Fruit fly (Drosophila melanogaster) whole organism, embryonic: ENCODE data around the gene Srp19.
A peak's percentile ranks its signal among the peaks of the same experiment; 100 is the strongest.

Source experiments
- Antp ChIP-seq: fragments of 200-800 bp; sonication (Bioruptor generic); optimal IDR thresholded peaks from 3 replicates; lab custom pipeline; 2016; ENCODE audit warnings: missing biosample characterization, missing genetic modification characterization
- CG10431 ChIP-seq: fragments of 200-800 bp; sonication (Bioruptor generic); optimal IDR thresholded peaks from 3 replicates; lab custom pipeline; 2018; ENCODE audit warnings: missing biosample characterization, mild to moderate bottlenecking, missing genetic modification characterization
- CG10462 ChIP-seq: fragments of 200-800 bp; sonication (Bioruptor generic); optimal IDR thresholded peaks from 2 replicates; lab custom pipeline; 2016; ENCODE audit warnings: missing biosample characterization, missing genetic modification characterization
- CG10979 ChIP-seq: fragments of 200-800 bp; sonication (Bioruptor generic); optimal IDR thresholded peaks from 2 replicates; lab custom pipeline; 2018; ENCODE audit warnings: missing biosample characterization, mild to moderate bottlenecking, missing genetic modification characterization, moderate library complexity
- CG12104 ChIP-seq: fragments of 200-800 bp; sonication (Bioruptor generic); optimal IDR thresholded peaks from 3 replicates; lab custom pipeline; 2016; ENCODE audit warnings: missing biosample characterization, missing genetic modification characterization
- CG12155 ChIP-seq: fragments of 200-800 bp; sonication (Bioruptor generic); optimal IDR thresholded peaks from 3 replicates; lab custom pipeline; 2016; ENCODE audit warnings: missing biosample characterization, missing genetic modification characterization
- CG12219 ChIP-seq: fragments of 200-800 bp; sonication (Bioruptor generic); optimal IDR thresholded peaks from 3 replicates; lab custom pipeline; 2018; ENCODE audit warnings: missing biosample characterization, mild to moderate bottlenecking, missing genetic modification characterization
- CG15269 ChIP-seq: fragments of 200-800 bp; sonication (Bioruptor generic); optimal IDR thresholded peaks from 2 replicates; lab custom pipeline; 2018; ENCODE audit warnings: missing biosample characterization, mild to moderate bottlenecking, missing genetic modification characterization, moderate library complexity
- CG1603 ChIP-seq: fragments of 200-800 bp; sonication (Bioruptor generic); optimal IDR thresholded peaks from 2 replicates; lab custom pipeline; 2019; ENCODE audit warnings: missing biosample characterization, mild to moderate bottlenecking, missing genetic modification characterization, moderate library complexity
- CG17359 ChIP-seq: fragments of 200-800 bp; sonication (Bioruptor generic); optimal IDR thresholded peaks from 3 replicates; lab custom pipeline; 2018; ENCODE audit warnings: missing biosample characterization, mild to moderate bottlenecking, missing genetic modification characterization, moderate library complexity
- CG30403 ChIP-seq: fragments of 200-800 bp; sonication (Bioruptor generic); optimal IDR thresholded peaks from 3 replicates; lab custom pipeline; 2016; ENCODE audit warnings: missing biosample characterization, missing genetic modification characterization
- CG3163 ChIP-seq: fragments of 200-800 bp; sonication (Bioruptor generic); optimal IDR thresholded peaks from 3 replicates; lab custom pipeline; 2016; ENCODE audit warnings: missing biosample characterization, missing genetic modification characterization
- CG3281 ChIP-seq: fragments of 200-800 bp; sonication (Bioruptor generic); optimal IDR thresholded peaks from 3 replicates; lab custom pipeline; 2017; ENCODE audit warnings: missing biosample characterization, mild to moderate bottlenecking, missing genetic modification characterization
- CG34376 ChIP-seq: fragments of 200-800 bp; sonication (Bioruptor generic); optimal IDR thresholded peaks from 2 replicates; lab custom pipeline; 2018; ENCODE audit warnings: missing biosample characterization, mild to moderate bottlenecking, missing genetic modification characterization
- CG4820 ChIP-seq: fragments of 200-800 bp; sonication (Bioruptor generic); optimal IDR thresholded peaks from 3 replicates; lab custom pipeline; 2016; ENCODE audit warnings: missing biosample characterization, missing genetic modification characterization
- CG5245 ChIP-seq: fragments of 200-800 bp; sonication (Bioruptor generic); optimal IDR thresholded peaks from 3 replicates; lab custom pipeline; 2016; ENCODE audit warnings: missing biosample characterization, missing genetic modification characterization
- CG7839 ChIP-seq: fragments of 200-800 bp; sonication (Bioruptor generic); optimal IDR thresholded peaks from 3 replicates; lab custom pipeline; 2018; ENCODE audit warnings: missing biosample characterization, mild to moderate bottlenecking, missing genetic modification characterization, moderate library complexity
- CG7987 ChIP-seq: fragments of 200-800 bp; sonication (Bioruptor generic); optimal IDR thresholded peaks from 2 replicates; lab custom pipeline; 2018; ENCODE audit warnings: missing biosample characterization, mild to moderate bottlenecking, missing genetic modification characterization, moderate library complexity
- CG8765 ChIP-seq: fragments of 200-800 bp; sonication (Bioruptor generic); IDR thresholded peaks from 2 replicates; pipeline ENCODE4 v1.3.6; 2022; ENCODE audit warnings: missing biosample characterization, missing genetic modification characterization
- CG9932 ChIP-seq: fragments of 200-800 bp; sonication (Bioruptor generic); IDR thresholded peaks from 2 replicates; pipeline ENCODE4 v1.3.6; 2022; ENCODE audit warnings: missing biosample characterization, missing genetic modification characterization
- Deaf1 ChIP-seq: fragments of 200-800 bp; optimal IDR thresholded peaks from 3 replicates; lab custom pipeline; 2019; ENCODE audit warnings: missing biosample characterization, mild to moderate bottlenecking, missing genetic modification characterization, moderate library complexity
- Fer1 ChIP-seq: fragments of 200-800 bp; sonication (Bioruptor generic); optimal IDR thresholded peaks from 2 replicates; lab custom pipeline; 2017; ENCODE audit warnings: missing biosample characterization, mild to moderate bottlenecking, missing genetic modification characterization
- HLH3B ChIP-seq: fragments of 200-800 bp; sonication (Bioruptor generic); IDR thresholded peaks from 2 replicates; pipeline ENCODE4 v1.3.6; 2022; ENCODE audit warnings: missing biosample characterization, missing genetic modification characterization
- Med ChIP-seq: fragments of 200-800 bp; sonication (Bioruptor generic); peaks from one replicate; lab custom pipeline; 2016; ENCODE audit warnings: missing biosample characterization, missing genetic modification characterization, mild to moderate bottlenecking, inconsistent platforms, moderate library complexity
- Rfx ChIP-seq: fragments of 200-800 bp; sonication (Bioruptor generic); IDR thresholded peaks from 2 replicates; pipeline ENCODE4 v1.3.6; 2022; ENCODE audit warnings: missing biosample characterization, missing genetic modification characterization
- Sry-β ChIP-seq: fragments of 200-800 bp; sonication (Bioruptor generic); optimal IDR thresholded peaks from 2 replicates; lab custom pipeline; 2018; ENCODE audit warnings: missing biosample characterization, mild to moderate bottlenecking, missing genetic modification characterization, moderate library complexity
- Trl ChIP-seq, 3 experiments: fragments of >200 bp in 2 of 3; fragments of 200-800 bp in 1 of 3; sonication (Bioruptor generic) in 1 of 3; optimal IDR thresholded peaks; 2 replicates in 1 of 3; 3 replicates in 2 of 3; lab custom pipeline; 2016 to 2017; ENCODE audit warnings: missing biosample characterization in 1 of 3, missing genetic modification characterization in 1 of 3
- abd-A ChIP-seq: fragments of 200-800 bp; sonication (Bioruptor generic); optimal IDR thresholded peaks from 3 replicates; lab custom pipeline; 2019; ENCODE audit warnings: missing biosample characterization, mild to moderate bottlenecking, missing genetic modification characterization, moderate library complexity
- ac ChIP-seq: fragments of 200-800 bp; sonication (Bioruptor generic); optimal IDR thresholded peaks from 3 replicates; lab custom pipeline; 2017; ENCODE audit warnings: missing biosample characterization, mild to moderate bottlenecking, missing genetic modification characterization
- ase ChIP-seq: fragments of 200-800 bp; sonication (Bioruptor generic); IDR thresholded peaks from 3 replicates; pipeline ENCODE4 v1.3.6; 2022; ENCODE audit warnings: missing biosample characterization, missing genetic modification characterization
- cwo ChIP-seq: fragments of 200-800 bp; sonication (Bioruptor generic); optimal IDR thresholded peaks from 3 replicates; lab custom pipeline; 2017; ENCODE audit warnings: missing biosample characterization, missing genetic modification characterization, mild to moderate bottlenecking, moderate library complexity, missing genetic modification reagents
- danr ChIP-seq: fragments of 200-800 bp; sonication (Bioruptor generic); IDR thresholded peaks from 2 replicates; pipeline ENCODE4 v1.3.6; 2022; ENCODE audit warnings: missing biosample characterization, missing genetic modification characterization
- dm ChIP-seq: fragments of 200-800 bp; sonication (Bioruptor generic); optimal IDR thresholded peaks from 3 replicates; lab custom pipeline; 2016; ENCODE audit warnings: missing biosample characterization, missing genetic modification characterization
- fu2 ChIP-seq: fragments of 200-800 bp; sonication (Bioruptor generic); optimal IDR thresholded peaks from 2 replicates; lab custom pipeline; 2016; ENCODE audit warnings: missing biosample characterization, missing genetic modification characterization
- ham ChIP-seq: fragments of 200-800 bp; sonication (Bioruptor generic); IDR thresholded peaks from 2 replicates; pipeline ENCODE4 v1.3.6; 2022; ENCODE audit warnings: missing biosample characterization, missing genetic modification characterization
- hkb ChIP-seq, 2 experiments: fragments of 200-800 bp in 1 of 2; fragments of >200 bp in 1 of 2; sonication (Bioruptor generic) in 1 of 2; IDR thresholded peaks in 1 of 2; optimal IDR thresholded peaks in 1 of 2; 2 replicates each; pipeline versions ENCODE4 v1.3.6 to Lab custom; 2017 to 2022; ENCODE audit warnings: missing biosample characterization in 1 of 2, missing genetic modification characterization in 1 of 2
- insv ChIP-seq, 2 experiments: fragments of 200-800 bp; sonication (Bioruptor generic); optimal IDR thresholded peaks; 3 replicates each; lab custom pipeline; 2016 to 2018; ENCODE audit warnings: missing biosample characterization in 2 of 2, missing genetic modification characterization in 2 of 2
- lab ChIP-seq: fragments of 200-800 bp; sonication (Bioruptor generic); optimal IDR thresholded peaks from 3 replicates; lab custom pipeline; 2017; ENCODE audit warnings: missing biosample characterization, missing genetic modification characterization, mild to moderate bottlenecking, moderate library complexity, missing genetic modification reagents
- lbe ChIP-seq: fragments of 200-800 bp; sonication (Bioruptor generic); optimal IDR thresholded peaks from 2 replicates; lab custom pipeline; 2016; ENCODE audit warnings: missing biosample characterization, mild to moderate bottlenecking, missing genetic modification characterization
- mam ChIP-seq: fragments of 200-800 bp; sonication (Bioruptor generic); optimal IDR thresholded peaks from 3 replicates; lab custom pipeline; 2016; ENCODE audit warnings: missing biosample characterization, missing genetic modification characterization
- otp ChIP-seq: fragments of 200-800 bp; sonication (Bioruptor generic); IDR thresholded peaks from 3 replicates; pipeline ENCODE4, ENCODE4 v1.3.6; 2022; ENCODE audit warnings: missing biosample characterization, missing genetic modification characterization
- pan ChIP-seq, 4 experiments: fragments of >200 bp in 3 of 4; fragments of 200-800 bp in 1 of 4; sonication (Bioruptor generic) in 1 of 4; optimal IDR thresholded peaks in 3 of 4; IDR thresholded peaks in 1 of 4; 2 replicates each; pipeline versions ENCODE4 v1.3.6 to Lab custom; 2017 to 2022; ENCODE audit warnings: missing biosample characterization in 2 of 4, missing genetic modification characterization in 2 of 4, mixed read lengths in 1 of 4
- prd ChIP-seq, 3 experiments: fragments of >200 bp in 2 of 3; fragments of 200-800 bp in 1 of 3; sonication (Bioruptor generic) in 1 of 3; optimal IDR thresholded peaks in 2 of 3; IDR thresholded peaks in 1 of 3; 2 replicates in 2 of 3; 3 replicates in 1 of 3; pipeline versions ENCODE4 v1.3.6 to Lab custom; 2017 to 2022; ENCODE audit warnings: missing biosample characterization in 1 of 3, missing genetic modification characterization in 1 of 3
- pros ChIP-seq: fragments of 200-800 bp; sonication (Bioruptor generic); optimal IDR thresholded peaks from 3 replicates; lab custom pipeline; 2019; ENCODE audit warnings: missing biosample characterization, mild to moderate bottlenecking, missing genetic modification characterization, moderate library complexity
- psq ChIP-seq: fragments of 200-800 bp; sonication (Bioruptor generic); optimal IDR thresholded peaks from 2 replicates; lab custom pipeline; 2017; ENCODE audit warnings: missing biosample characterization, missing genetic modification characterization
- tap ChIP-seq: fragments of 200-800 bp; optimal IDR thresholded peaks from 3 replicates; lab custom pipeline; 2019; ENCODE audit warnings: missing biosample characterization, mild to moderate bottlenecking, missing genetic modification characterization, moderate library complexity
- zfh1 ChIP-seq: fragments of 200-800 bp; sonication (Bioruptor generic); IDR thresholded peaks from 3 replicates; pipeline ENCODE4 v1.3.6; 2022; ENCODE audit warnings: missing biosample characterization, missing genetic modification characterization

Srp19 gene

DNA sequence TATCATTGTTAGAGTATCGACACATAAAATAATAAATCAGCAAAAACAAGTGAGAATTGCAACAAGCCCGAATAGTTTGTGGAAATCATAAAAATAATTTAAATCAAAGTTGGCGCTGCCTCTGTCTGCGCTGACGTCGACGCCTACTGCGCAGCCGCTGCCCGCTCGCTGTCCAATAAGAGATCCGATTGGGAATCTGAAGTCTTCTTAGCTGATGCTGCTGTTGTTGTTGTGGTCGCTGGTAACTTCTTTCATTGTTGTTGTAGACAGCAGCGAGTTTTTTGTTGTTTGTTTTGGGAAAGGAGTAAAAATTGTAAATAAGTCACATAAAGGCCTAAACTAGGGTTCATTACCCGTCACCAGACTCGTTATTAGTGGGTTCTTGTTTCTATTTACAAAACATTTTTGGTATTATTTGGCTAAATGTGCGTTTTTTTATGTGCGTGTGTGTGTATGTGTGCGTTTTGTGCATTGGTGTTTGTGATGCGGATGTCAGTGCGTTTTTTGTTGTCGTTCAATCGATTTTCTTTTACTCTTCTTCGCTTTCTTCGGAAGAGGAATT, 17.0 kb upstream of the Srp19 start (continued):
- no peak for TF ChIP-seq CG9932
- no peak for TF ChIP-seq CG10462 (GFP tag; lab: Kevin White, UChicago)
- no peak for TF ChIP-seq tap
- TF ChIP-seq pros (GFP tag; lab: Kevin White, UChicago): peak; percentile 35
- no peak for TF ChIP-seq Antp
- TF ChIP-seq insv (GFP tag; optimal IDR thresholded peaks at IDR 0.05; lab: Kevin White, UChicago): peak; percentile 59 to 96
- TF ChIP-seq lbe: no peak
- no peak for TF ChIP-seq zfh1 (GFP tag; lab: Robert Waterston, UW)
- TF ChIP-seq Sry-β (GFP tag; lab: Kevin White, UChicago): no peak
- TF ChIP-seq CG3281 (GFP tag; lab: Kevin White, UChicago): no peak
- TF ChIP-seq abd-A: no peak
- TF ChIP-seq ham (GFP tag; lab: Robert Waterston, UW): no peak

DNA sequence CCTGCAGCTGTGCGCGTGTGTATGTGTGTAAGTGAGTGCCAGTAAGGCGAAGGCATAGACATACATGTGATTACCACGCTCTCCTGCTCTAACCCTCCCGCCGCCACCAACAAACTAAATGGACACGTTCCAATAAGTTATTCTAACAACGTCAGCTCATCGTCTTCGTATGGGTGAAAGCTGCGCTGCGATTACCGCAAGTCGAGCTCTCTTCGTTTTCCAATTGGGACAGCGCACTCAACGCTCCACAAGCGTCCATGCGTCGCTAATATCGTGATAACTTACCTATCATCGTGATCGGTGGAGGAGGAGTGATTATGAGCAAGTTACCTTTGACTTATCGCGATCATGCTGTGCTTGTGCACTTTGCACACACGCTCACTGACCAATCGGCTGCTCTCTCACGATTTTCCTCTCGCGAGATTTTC, 13.3 kb upstream of the Srp19 start:
- TF ChIP-seq ac (GFP tag; lab: Kevin White, UChicago) (peak; percentile 56), dm (GFP tag; lab: Kevin White, UChicago) (peak; percentile 8), ase (GFP tag; lab: Robert Waterston, UW) (no peak), CG7839 (tag; lab: Kevin White, UChicago) (no peak), CG30403 (peak; percentile 13), cwo (GFP tag; lab: Kevin White, UChicago) (peak; percentile 71), CG15269 (tag; lab: Kevin White, UChicago) (peak; percentile 8), psq (GFP tag; lab: Kevin White, UChicago) (no peak), CG12155 (no peak), CG12104 (GFP tag; lab: Kevin White, UChicago) (no peak), pan (optimal IDR thresholded peaks at IDR 0.05; lab: Kevin White, UChicago) (no peak), pan (GFP tag; optimal IDR thresholded peaks at IDR 0.05 in 1 of 2, IDR thresholded peaks at IDR 0.05 in 1 of 2) (peak in 1 of 2 experiments; percentile 56), CG10431 (peak; percentile 99), prd (optimal IDR thresholded peaks at IDR 0.05; lab: Kevin White, UChicago) (no peak), prd (GFP tag; IDR thresholded peaks at IDR 0.05; lab: Robert Waterston, UW) (peak; percentile 32; the same call in 1 of the 3 replicates), CG34376 (GFP tag; lab: Kevin White, UChicago) (peak; percentile 69), CG4820 (GFP tag; lab: Kevin White, UChicago) (peak; percentile 98), Med (GFP tag; lab: Kevin White, UChicago) (peak; percentile 75), fu2 (GFP tag; lab: Kevin White, UChicago) (no peak), CG7987 (GFP tag; lab: Kevin White, UChicago) (peak; percentile 4), lab (GFP tag; lab: Kevin White, UChicago) (peak; percentile 77), Deaf1 (tag; lab: Kevin White, UChicago) (peak; percentile 41), Trl (optimal IDR thresholded peaks at IDR 0.05; lab: Kevin White, UChicago) (peak; percentile 45 to 57), Trl (GFP tag; optimal IDR thresholded peaks at IDR 0.05; lab: Kevin White, UChicago) (no peak), otp (GFP tag; lab: Robert Waterston, UW) (no peak), CG17359 (peak; percentile 75), mam (no peak), HLH3B (GFP tag; lab: Robert Waterston, UW) (peak; percentile 58; the same call in 1 of the 2 replicates), danr (no peak), Rfx (GFP tag; lab: Robert Waterston, UW) (0 out of 2 replicates have a peak, but pooled peaks have one; percentile 25), Fer1 (GFP tag; lab: Kevin White, UChicago) (peak; percentile 18), hkb (optimal IDR thresholded peaks at IDR 0.05; lab: Kevin White, UChicago) (no peak), hkb (GFP tag; IDR thresholded peaks at IDR 0.05; lab: Robert Waterston, UW) (peak; percentile 88), zfh1 (GFP tag; lab: Robert Waterston, UW) (0 out of 3 replicates have a peak, but pooled peaks have one; percentile 38), CG12219 (GFP tag; lab: Kevin White, UChicago) (no peak), CG8765 (GFP tag; lab: Robert Waterston, UW) (no peak), CG10979 (tag; lab: Kevin White, UChicago) (peak; percentile 0), insv (GFP tag; optimal IDR thresholded peaks at IDR 0.05; lab: Kevin White, UChicago) (peak in 1 of 2 experiments; percentile 75), CG1603 (tag; lab: Kevin White, UChicago) (peak; percentile 2), CG5245 (GFP tag; lab: Kevin White, UChicago) (peak; percentile 2), CG3163 (no peak)
